Worm (Caenorhabditis elegans) whole organism, dauer: Measurements from ENCODE around the gene bath-46.
"Not testable (repeated sequence)": the region's sequence is repeated elsewhere in the genome, so short reads cannot be mapped to it uniquely, and the experiment has no call there.

Experiments used
- unc-62 ChIP-seq: sonication (generic microtip); optimal IDR thresholded peaks from 2 replicates; lab custom pipeline; 2017; ENCODE audit warnings: missing biosample characterization, missing genetic modification reagents, missing genetic modification characterization

The bath-46 gene

DNA sequence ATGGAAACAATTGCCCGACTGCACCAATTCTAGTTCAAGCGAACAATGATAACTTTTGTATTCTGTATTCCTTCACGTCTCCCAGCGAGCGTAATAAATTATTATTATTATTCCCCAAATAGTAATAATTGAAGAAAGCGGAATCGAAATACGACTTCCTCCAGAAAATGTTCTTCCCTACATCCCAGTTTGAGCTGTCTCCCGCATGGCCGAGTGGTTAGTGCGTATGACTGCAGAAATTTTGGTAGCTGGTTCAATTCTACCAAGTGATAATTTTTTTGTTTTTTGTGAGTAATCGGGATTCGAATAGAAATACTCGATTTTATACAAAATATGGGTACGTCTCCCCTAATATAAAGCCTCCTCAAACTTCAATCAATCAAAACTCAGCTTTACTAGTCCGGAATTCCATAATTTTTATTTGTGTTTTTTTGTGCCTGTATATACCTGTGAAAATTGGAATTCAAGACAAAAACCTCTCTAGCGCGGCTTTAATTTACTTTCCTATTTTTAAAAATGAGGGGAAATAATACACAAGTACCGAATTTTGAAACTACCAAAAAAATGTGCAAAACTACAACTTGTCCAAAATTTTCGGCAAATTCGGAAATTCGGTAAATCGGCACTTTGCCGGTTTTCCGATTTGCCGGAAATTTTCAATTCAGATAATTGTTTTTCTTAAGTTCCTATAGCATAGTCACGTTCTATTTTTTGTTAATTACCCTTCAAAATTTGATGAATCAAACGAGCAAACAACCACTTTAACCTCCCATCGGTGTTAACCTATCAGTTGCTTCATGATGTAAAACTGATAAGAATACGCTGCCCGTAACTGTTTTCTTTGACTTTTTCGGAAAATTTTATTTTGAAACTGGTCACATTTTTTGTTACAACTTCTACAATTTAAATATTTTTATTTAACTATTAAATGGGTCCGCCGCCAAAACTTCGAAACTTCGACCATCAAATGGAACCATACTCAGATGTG lies at the start of gene bath-46:
Gene bath-46 (plus strand): TSS at position 806 of the 988 bp plus-strand sequence.
- TF ChIP-seq unc-62 (GFP tag; lab: Kevin White, UChicago): no peak

DNA sequence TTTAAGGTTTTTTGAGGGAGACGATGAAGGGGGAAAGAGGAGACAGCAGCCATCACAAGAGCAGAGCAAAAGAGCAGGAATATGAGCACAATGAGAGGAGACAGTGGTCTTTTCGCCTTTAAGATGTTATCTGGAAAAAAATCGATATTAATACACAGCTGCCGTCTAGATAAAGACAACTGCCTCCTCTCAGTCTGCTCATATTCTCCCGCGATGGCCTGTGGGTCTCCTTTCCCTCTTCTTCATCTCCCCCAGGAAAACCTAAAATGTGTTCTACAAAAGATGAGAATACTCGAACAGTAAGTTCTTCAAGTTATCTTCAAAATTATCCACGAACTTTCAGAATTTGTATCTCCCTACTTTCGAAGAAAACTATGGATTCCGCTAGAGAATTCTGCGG lies 47.2 kb upstream of the bath-46 start, which contains the start of the genes fbxb-52 and fbxb-51:
Gene fbxb-52 (minus strand): TSS at position 101 of the 400 bp plus-strand sequence.
Gene fbxb-51 (plus strand): TSS at position 212 of the 400 bp plus-strand sequence.
- TF ChIP-seq unc-62 (GFP tag; lab: Kevin White, UChicago): no peak

DNA sequence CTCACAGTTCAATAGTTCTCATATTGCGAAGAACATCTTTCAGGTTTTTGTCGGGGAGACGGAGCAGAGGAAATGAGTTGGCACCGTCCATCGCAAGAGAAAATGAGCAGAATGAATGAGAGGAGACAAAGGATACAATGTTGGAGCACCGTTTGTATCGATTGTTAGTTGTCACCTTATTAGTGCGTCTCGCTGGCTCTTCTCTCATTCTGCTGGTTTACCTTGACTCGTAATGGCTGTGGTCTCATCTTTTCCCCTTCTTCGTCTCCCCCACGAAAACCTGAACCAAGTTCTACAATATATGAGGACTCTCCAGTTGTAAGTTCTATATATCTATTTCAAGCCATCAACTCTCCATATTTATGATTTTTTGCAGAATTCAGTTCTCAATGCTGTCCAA lies 41.5 kb upstream of the bath-46 start, which contains the start of the genes fbxb-54 and fbxb-50:
Gene fbxb-54 (minus strand): TSS at position 101 of the 400 bp plus-strand sequence.
Gene fbxb-50 (plus strand): TSS at position 227 of the 400 bp plus-strand sequence.
- not testable (repeated sequence) for TF ChIP-seq unc-62 (GFP tag; lab: Kevin White, UChicago)

DNA sequence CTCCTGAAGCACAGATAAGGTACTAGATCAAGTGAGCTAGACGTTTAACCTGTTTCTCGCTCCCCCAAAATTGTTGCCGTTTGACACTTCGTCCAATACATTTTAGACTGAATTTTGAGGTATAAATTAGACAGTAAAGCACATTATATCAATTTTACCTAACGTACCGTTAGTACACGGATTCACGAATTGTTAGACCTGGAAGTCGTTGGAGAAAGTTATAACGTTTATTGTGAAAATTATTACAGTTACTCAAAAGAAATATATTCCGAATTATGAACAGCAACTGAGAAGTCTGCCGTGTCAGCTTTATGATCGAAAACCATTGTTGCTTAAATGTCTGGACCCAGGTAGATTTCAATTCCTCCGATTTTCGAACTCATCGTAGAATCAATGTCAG lies 36.9 kb upstream of the bath-46 start:
- TF ChIP-seq unc-62 (GFP tag; lab: Kevin White, UChicago): no peak

DNA sequence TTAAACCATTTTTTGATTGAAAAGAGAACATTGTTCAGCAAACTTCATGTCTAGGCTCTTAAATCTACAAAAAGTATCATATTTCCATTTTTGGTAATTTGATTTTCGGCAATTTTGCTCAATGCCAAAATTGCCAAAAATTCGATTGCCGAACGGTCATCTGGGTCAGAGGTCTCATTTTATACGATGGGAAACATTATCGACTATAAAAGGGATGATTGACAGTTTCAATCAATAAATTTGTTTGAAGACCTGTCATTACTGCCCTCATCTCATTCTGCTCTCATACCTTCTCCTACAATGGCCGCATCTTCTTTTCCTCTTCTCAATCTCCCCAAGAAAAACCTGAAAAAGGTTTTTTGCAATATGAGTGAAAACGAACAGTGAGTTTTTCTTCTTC lies 35.8 kb upstream of the bath-46 start, which contains the start of gene K05F6.14:
Gene K05F6.14 (plus strand): TSS at position 301 of the 400 bp plus-strand sequence.
- TF ChIP-seq unc-62 (GFP tag; lab: Kevin White, UChicago): no peak

DNA sequence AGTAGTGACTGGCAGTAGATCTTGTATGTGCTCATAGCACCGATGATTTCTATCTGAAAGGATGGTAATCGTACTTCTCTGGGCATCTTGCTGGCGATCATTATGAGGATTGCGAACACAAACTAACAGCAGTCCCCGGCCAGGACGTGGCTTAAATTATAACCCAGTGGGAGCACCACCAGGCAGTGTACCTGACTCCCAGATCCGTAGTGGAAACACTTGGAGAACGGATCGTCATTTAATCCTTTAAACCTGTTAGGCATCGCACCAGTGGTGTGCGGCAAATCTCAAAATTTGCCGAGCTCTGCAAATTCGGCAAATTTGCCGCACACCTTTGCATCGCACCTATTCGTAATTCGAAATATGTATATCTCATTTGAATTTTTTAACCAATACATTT lies 30.1 kb upstream of the bath-46 start, which contains the start of gene K05F6.8:
Gene K05F6.8 (minus strand): TSS at position 101 of the 400 bp plus-strand sequence.
- TF ChIP-seq unc-62 (GFP tag; lab: Kevin White, UChicago): no peak

DNA sequence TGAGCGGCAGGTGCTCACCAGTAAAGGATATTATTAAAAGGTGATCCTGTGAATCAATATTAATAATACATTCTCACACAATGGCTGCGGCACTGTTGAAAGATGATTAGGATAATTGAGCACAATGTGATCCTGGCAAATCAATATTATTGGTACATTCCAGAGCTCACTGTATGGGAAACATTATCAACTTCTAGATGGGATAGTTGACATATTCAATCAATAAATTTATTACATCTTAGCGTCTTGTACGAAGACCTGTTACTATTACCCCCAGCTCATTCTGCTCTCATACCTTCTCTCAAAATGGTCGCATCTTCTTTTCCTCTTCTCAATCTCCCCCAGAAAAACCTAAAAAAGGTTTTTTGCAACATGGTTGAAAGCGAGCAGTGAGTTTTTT lies 29.5 kb upstream of the bath-46 start, which contains the start of gene fbxb-49:
Gene fbxb-49 (plus strand): TSS at position 301 of the 400 bp plus-strand sequence.
- TF ChIP-seq unc-62 (GFP tag; lab: Kevin White, UChicago): no peak

DNA sequence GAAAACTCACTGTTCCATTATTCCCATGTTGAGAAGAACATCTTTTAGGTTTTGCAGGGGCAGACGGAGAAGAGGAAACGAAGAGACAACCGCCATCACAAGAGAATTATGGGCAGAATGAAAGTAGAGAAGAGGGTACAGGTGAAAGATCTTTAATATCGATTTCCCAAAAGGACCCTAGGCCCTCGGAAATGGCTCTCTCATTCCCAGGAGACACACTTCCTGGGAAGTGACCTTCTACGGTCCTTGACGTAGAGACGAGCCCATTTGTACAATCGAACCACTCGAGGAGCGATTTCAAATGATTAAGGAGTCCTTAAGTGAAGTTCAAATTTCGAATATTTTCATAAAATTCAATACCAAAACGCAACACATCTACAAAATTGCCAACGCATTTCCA lies 26.7 kb upstream of the bath-46 start, which contains the start of gene fbxb-46:
Gene fbxb-46 (minus strand): TSS at position 101 of the 400 bp plus-strand sequence.
- TF ChIP-seq unc-62 (GFP tag; lab: Kevin White, UChicago): no peak

DNA sequence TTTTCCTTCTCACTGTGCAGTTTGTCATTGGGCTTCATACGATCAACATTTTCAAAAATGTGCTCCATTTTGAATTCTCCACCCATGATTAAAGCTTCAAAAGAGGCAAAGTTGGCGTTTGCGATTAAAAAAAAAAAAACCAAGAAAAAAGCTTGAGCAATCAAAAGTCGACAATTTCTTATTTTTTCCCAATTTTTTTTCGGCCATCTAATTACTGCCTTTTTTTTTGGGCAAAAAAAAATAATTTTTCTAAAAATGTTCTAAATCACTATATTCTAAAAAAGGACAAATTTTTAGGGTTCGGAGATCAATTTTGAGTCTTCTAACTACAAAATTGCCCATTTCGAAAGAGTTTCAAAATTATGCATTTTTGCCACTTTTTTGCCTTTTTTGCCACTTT lies 21.7 kb upstream of the bath-46 start, which contains the start of gene K05F6.10:
Gene K05F6.10 (minus strand): TSS at position 101 of the 400 bp plus-strand sequence.
- TF ChIP-seq unc-62 (GFP tag; lab: Kevin White, UChicago): no peak

DNA sequence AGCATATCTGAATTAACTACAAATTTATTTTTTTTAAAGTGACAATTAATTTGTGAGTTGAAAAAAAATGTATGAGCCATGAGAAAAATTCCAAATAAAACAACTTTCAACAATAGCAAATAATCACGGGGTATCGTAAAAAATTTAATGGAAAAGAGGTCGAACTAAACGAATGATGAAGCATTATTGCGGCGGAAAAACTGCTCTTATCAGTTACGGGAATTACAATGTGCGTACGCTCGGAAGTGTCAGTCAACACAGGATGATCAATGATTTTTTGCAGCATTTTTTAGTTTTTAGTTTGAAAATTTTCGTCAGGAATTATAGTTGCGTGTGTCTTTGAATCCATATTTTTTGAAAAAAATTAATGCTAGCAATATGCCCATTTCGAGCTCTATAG lies 20.9 kb upstream of the bath-46 start:
- no peak for TF ChIP-seq unc-62 (GFP tag; lab: Kevin White, UChicago)

DNA sequence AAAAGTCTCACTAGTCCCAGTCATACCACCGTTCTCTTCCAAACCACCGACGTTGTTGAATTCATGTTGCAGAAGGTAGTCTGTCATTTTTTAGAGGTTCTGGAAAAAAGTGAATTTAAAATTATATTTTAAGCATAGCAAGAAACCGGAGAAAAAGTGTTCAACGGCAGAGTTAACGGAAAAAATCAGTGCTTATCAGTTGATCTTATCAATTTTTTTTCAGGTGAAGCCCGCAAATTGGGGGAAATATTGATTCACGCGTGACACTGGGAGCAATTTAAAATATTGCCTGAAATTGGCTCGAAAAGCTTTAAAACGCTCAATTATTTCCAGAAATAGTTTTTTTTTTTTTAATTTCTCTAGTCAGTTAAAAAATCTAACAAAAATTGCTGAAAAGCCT lies 17.8 kb upstream of the bath-46 start, which contains the start of gene math-38:
Gene math-38 (minus strand): TSS at position 101 of the 400 bp plus-strand sequence.
- TF ChIP-seq unc-62 (GFP tag; lab: Kevin White, UChicago): no peak

DNA sequence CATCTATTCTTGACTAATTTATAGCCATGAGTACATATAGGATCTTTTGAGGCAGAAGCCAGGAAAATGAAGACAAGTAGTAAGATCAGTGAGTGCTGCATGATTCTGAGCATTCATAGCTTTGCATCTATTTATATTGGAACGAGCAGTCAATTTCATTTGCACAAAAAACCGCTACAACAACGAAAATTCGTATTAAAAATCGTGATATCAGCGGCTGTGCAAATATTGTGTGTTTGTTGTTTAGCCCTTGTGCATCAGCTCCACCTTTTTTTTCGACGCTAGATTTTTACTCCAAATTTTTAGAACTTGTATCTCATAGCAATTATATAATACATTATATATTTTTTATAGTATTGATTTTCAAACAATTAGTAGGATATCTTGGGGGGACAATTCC lies 13.6 kb upstream of the bath-46 start, which contains the start of gene clec-21:
Gene clec-21 (minus strand): TSS at position 101 of the 400 bp plus-strand sequence.
- TF ChIP-seq unc-62 (GFP tag; lab: Kevin White, UChicago): no peak

DNA sequence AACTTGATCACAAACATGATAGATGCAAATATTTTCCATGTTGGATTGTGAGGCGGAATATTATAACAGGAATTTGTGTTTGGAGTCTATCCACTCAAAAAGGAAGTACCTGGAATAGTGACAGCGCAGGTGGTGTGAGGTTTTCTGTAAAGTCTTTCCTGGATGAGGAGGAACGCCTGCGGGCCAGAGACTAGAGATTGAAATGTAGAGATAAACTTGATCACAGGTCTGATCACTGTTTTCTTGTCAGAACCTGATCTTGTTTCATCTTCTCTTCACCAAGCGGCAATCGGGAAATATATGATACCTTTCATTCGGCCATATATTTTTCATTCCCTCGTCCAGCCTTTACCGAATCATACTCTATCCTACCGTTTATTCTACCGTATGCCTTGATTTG lies 11.4 kb upstream of the bath-46 start, which contains the start of gene T07H3.8:
Gene T07H3.8 (plus strand): TSS at position 301 of the 400 bp plus-strand sequence.
- TF ChIP-seq unc-62 (GFP tag; lab: Kevin White, UChicago): no peak

DNA sequence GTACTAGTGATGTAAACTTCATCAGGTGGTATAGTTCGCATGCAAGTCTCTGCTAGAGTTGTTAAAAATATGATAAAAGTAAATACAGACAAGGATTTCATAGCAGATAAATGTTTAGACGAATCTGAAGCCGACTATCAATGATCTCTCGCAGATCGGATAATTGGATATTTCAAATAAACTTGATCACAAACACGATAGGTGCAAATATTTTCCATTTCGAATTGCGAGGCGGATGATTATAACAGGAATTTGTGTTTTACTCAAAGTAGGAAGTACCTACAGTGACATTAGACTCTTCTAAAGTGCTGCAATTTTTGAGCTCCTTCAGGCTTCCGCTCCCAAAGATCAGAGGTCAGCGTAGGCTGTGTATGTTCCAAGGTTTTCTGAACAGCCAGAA lies 7.9 kb upstream of the bath-46 start, which contains the start of gene T07H3.7:
Gene T07H3.7 (minus strand): TSS at position 101 of the 400 bp plus-strand sequence.
- TF ChIP-seq unc-62 (GFP tag; lab: Kevin White, UChicago): no peak

DNA sequence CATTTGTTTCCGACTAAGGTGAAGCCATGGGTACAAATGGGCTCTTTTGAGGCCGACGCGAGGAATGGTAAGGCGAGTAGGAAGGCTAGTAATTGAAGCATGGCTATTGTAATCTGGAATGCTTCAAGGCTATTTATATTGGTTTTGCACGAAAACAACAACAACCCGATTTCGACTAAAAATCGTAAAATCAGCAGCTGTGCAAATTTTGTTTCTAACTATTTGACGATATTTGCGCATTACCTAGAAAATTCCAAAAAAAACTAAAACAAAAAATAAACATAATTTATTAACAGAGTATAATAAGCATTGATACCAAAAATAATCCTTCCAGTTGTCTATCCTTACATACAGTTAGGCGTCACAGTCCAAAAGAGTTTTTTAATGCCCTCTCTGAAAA lies 2.6 kb upstream of the bath-46 start, which contains the start of gene clec-20:
Gene clec-20 (minus strand): TSS at position 101 of the 400 bp plus-strand sequence.
- no peak for TF ChIP-seq unc-62 (GFP tag; lab: Kevin White, UChicago)
